Worm (Caenorhabditis elegans) whole organism, L3 larva: ENCODE data around the gene M6.4.

Experiments used
- ama-1 ChIP-seq: fragments of 150-350 bp; optimal IDR thresholded peaks from 2 replicates; lab custom pipeline; 2018
- lin-39 ChIP-seq: fragments of 150-350 bp; optimal IDR thresholded peaks from 2 replicates; lab custom pipeline; 2018; ENCODE audit warnings: missing biosample characterization, missing genetic modification reagents, missing genetic modification characterization
- snpc-4 ChIP-seq: fragments of 150-350 bp; optimal IDR thresholded peaks from 2 replicates; lab custom pipeline; 2014; ENCODE audit warnings: missing biosample characterization, missing genetic modification characterization
- ztf-4 ChIP-seq: fragments of 150-350 bp; optimal IDR thresholded peaks from 2 replicates; lab custom pipeline; 2014; ENCODE audit warnings: missing biosample characterization, missing genetic modification characterization

ce11 chrX:581754-582153, 47.2 kb upstream of the M6.4 start:
- no peak for TF ChIP-seq snpc-4 (tag; lab: Kevin White, UChicago)
- no peak for TF ChIP-seq lin-39 (tag; lab: Kevin White, UChicago)
- TF ChIP-seq ztf-4 (tag; lab: Kevin White, UChicago) = no peak
- TF ChIP-seq ama-1 (lab: Kevin White, UChicago) = no peak
